Worm (Caenorhabditis elegans) whole organism, L2 larva: ENCODE measurements around the gene D1005.10.
A peak's percentile ranks its signal among the peaks of the same experiment; 100 is the strongest.

ENCODE experiments used
- ZK546.5 ChIP-seq: sonication (generic microtip); optimal IDR thresholded peaks from 2 replicates; lab custom pipeline; 2017; ENCODE audit warnings: missing biosample characterization, missing genetic modification characterization
- mab-5 ChIP-seq: fragments of 150-350 bp; optimal IDR thresholded peaks from 2 replicates; lab custom pipeline; 2014; ENCODE audit warnings: missing biosample characterization, missing genetic modification characterization
- nhr-129 ChIP-seq: fragments of 150-350 bp; optimal IDR thresholded peaks from 2 replicates; lab custom pipeline; 2014; ENCODE audit warnings: missing biosample characterization, missing genetic modification characterization
- nhr-23 ChIP-seq: fragments of 150-350 bp; optimal IDR thresholded peaks from 2 replicates; lab custom pipeline; 2014; ENCODE audit warnings: missing biosample characterization, missing genetic modification reagents, missing genetic modification characterization
- sma-3 ChIP-seq: sonication (generic microtip); optimal IDR thresholded peaks from 2 replicates; lab custom pipeline; 2016; ENCODE audit warnings: missing genetic modification reagents, missing genetic modification characterization, missing compliant biosample characterization
- unc-62 ChIP-seq: fragments of 150-350 bp; optimal IDR thresholded peaks from 2 replicates; lab custom pipeline; 2014; ENCODE audit warnings: missing biosample characterization, missing genetic modification reagents, missing genetic modification characterization
- ztf-11 ChIP-seq: sonication (generic microtip); optimal IDR thresholded peaks from 2 replicates; lab custom pipeline; 2017; ENCODE audit warnings: missing biosample characterization, missing genetic modification characterization

DNA sequence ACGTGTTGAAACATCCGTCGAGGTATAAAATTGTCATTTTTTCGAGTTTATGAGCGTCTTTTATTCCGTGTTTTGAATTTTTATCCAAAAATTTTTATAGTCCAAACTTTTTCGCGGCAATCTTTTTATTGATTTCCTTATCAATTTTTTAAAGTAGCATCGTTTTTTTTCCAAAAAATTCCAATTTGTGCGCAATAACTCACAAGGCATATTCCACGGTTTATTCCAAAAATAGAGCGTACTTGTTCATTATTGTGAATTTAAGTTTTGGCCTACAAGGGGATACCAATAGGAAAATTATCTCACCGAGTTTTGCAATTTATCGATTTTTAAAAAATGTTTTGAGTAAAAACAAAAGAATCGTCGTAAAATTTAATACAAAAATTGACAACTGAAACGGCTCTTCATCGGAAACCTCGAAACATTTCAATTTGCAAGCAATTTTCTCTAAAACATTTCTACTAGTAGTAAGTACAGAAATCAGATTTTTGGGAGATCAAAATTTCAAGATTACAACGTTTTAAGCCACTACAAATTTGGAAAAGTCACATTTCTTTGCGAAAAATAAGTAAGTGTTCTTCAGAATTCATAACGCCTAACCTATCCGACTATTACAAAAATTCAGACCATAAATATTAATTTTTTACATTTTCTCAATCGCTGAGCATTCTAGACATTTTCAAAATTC lies 42.3 kb downstream of the D1005.10 start:
- TF ChIP-seq ZK546.5 (tag; lab: Kevin White, UChicago): no peak
- no peak for TF ChIP-seq nhr-23
- TF ChIP-seq sma-3: peak; percentile 20
- TF ChIP-seq unc-62 (GFP tag; lab: Kevin White, UChicago): no peak
- no peak for TF ChIP-seq mab-5
- TF ChIP-seq ztf-11 (tag; lab: Kevin White, UChicago): no peak
- TF ChIP-seq nhr-129 (tag; lab: Kevin White, UChicago): no peak
